Fruit fly (Drosophila melanogaster) whole organism, embryonic: Measurements from ENCODE around the gene Trs23.

Experiments
- Abd-B ChIP-seq: fragments of 200-800 bp; sonication (Bioruptor generic); optimal IDR thresholded peaks from 2 replicates; lab custom pipeline; 2018; ENCODE audit warnings: missing biosample characterization, mild to moderate bottlenecking, missing genetic modification characterization, moderate library complexity
- Atf-2 ChIP-seq: fragments of 200-800 bp; sonication (Bioruptor generic); optimal IDR thresholded peaks from 2 replicates; lab custom pipeline; 2016; ENCODE audit warnings: missing biosample characterization, missing genetic modification characterization
- Awh ChIP-seq: fragments of 200-800 bp; sonication (Bioruptor generic); IDR thresholded peaks from 2 replicates; pipeline ENCODE4, ENCODE4 v1.3.6; 2022; ENCODE audit warnings: missing biosample characterization, missing genetic modification characterization
- CG10147 ChIP-seq: fragments of 200-800 bp; sonication (Bioruptor generic); optimal IDR thresholded peaks from 2 replicates; lab custom pipeline; 2019; ENCODE audit warnings: missing biosample characterization, mild to moderate bottlenecking, missing genetic modification characterization, moderate library complexity
- CG10462 ChIP-seq: fragments of 200-800 bp; sonication (Bioruptor generic); optimal IDR thresholded peaks from 2 replicates; lab custom pipeline; 2016; ENCODE audit warnings: missing biosample characterization, missing genetic modification characterization
- CG11398 ChIP-seq: fragments of 200-800 bp; sonication (Bioruptor generic); optimal IDR thresholded peaks from 2 replicates; lab custom pipeline; 2016; ENCODE audit warnings: missing biosample characterization, missing genetic modification characterization
- CG11560 ChIP-seq: fragments of 200-800 bp; sonication (Bioruptor generic); IDR thresholded peaks from 3 replicates; pipeline ENCODE4 v1.3.6; 2022; ENCODE audit warnings: missing biosample characterization, missing genetic modification characterization
- CG12391 ChIP-seq: fragments of 200-800 bp; sonication (Bioruptor generic); optimal IDR thresholded peaks from 3 replicates; lab custom pipeline; 2018; ENCODE audit warnings: missing biosample characterization, mild to moderate bottlenecking, missing genetic modification characterization, moderate library complexity
- CG13287 ChIP-seq: fragments of 200-800 bp; sonication (Bioruptor generic); IDR thresholded peaks from 2 replicates; pipeline ENCODE4 v1.3.6; 2022; ENCODE audit warnings: missing biosample characterization, missing genetic modification characterization; ENCODE audit not compliant: partially characterized antibody
- CG13424 ChIP-seq: fragments of 200-800 bp; sonication (Bioruptor generic); optimal IDR thresholded peaks from 2 replicates; lab custom pipeline; 2019; ENCODE audit warnings: missing biosample characterization, mild to moderate bottlenecking, missing genetic modification characterization, moderate library complexity
- CG14050 ChIP-seq: fragments of 200-800 bp; sonication (Bioruptor generic); IDR thresholded peaks from 3 replicates; pipeline ENCODE4 v1.3.6; 2022; ENCODE audit warnings: missing biosample characterization, missing genetic modification characterization
- CG14441 ChIP-seq: fragments of 200-800 bp; sonication (Bioruptor generic); IDR thresholded peaks from 2 replicates; pipeline ENCODE4 v1.3.6; 2022; ENCODE audit warnings: missing biosample characterization, missing genetic modification characterization
- CG14965 ChIP-seq: fragments of 200-800 bp; sonication (Bioruptor generic); optimal IDR thresholded peaks from 2 replicates; lab custom pipeline; 2016; ENCODE audit warnings: missing biosample characterization, missing genetic modification characterization, borderline replicate concordance
- CG1529 ChIP-seq: fragments of 200-800 bp; sonication (Bioruptor generic); optimal IDR thresholded peaks from 3 replicates; lab custom pipeline; 2018; ENCODE audit warnings: missing biosample characterization, missing genetic modification characterization
- CG1602 ChIP-seq: fragments of 200-800 bp; sonication (Bioruptor generic); optimal IDR thresholded peaks from 3 replicates; lab custom pipeline; 2016; ENCODE audit warnings: missing biosample characterization, missing genetic modification characterization
- CG16815 ChIP-seq: fragments of 200-800 bp; sonication (Bioruptor generic); optimal IDR thresholded peaks from 3 replicates; lab custom pipeline; 2017; ENCODE audit warnings: missing biosample characterization, mild to moderate bottlenecking, missing genetic modification characterization
- CG17361 ChIP-seq: fragments of 200-800 bp; sonication (Bioruptor generic); IDR thresholded peaks from 3 replicates; pipeline ENCODE4 v1.3.6; 2022; ENCODE audit warnings: missing biosample characterization, missing genetic modification characterization
- CG18262 ChIP-seq: fragments of 200-800 bp; optimal IDR thresholded peaks from 3 replicates; lab custom pipeline; 2019; ENCODE audit warnings: missing biosample characterization, mild to moderate bottlenecking, missing genetic modification characterization, moderate library complexity
- CG2116 ChIP-seq: fragments of 200-800 bp; sonication (Bioruptor generic); optimal IDR thresholded peaks from 3 replicates; lab custom pipeline; 2018; ENCODE audit warnings: missing biosample characterization, mild to moderate bottlenecking, missing genetic modification characterization
- CG31388 ChIP-seq: fragments of 200-800 bp; sonication (Bioruptor generic); optimal IDR thresholded peaks from 2 replicates; lab custom pipeline; 2016; ENCODE audit warnings: missing biosample characterization, missing genetic modification characterization
- CG31441 ChIP-seq: fragments of 200-800 bp; sonication (Bioruptor generic); IDR thresholded peaks from 2 replicates; pipeline ENCODE4 v1.3.6; 2022; ENCODE audit warnings: missing biosample characterization, missing genetic modification characterization
- CG33557 ChIP-seq: fragments of 200-800 bp; sonication (Bioruptor generic); optimal IDR thresholded peaks from 2 replicates; lab custom pipeline; 2019; ENCODE audit warnings: missing biosample characterization, mild to moderate bottlenecking, missing genetic modification characterization, moderate library complexity
- CG6175 ChIP-seq: fragments of 200-800 bp; sonication (Bioruptor generic); IDR thresholded peaks from 3 replicates; pipeline ENCODE4 v1.3.6; 2022; ENCODE audit warnings: missing biosample characterization, missing genetic modification characterization
- CG6254 ChIP-seq: fragments of 200-800 bp; sonication (Bioruptor generic); optimal IDR thresholded peaks from 3 replicates; lab custom pipeline; 2017; ENCODE audit warnings: mild to moderate bottlenecking, missing biosample characterization, missing genetic modification reagents, missing genetic modification characterization
- CG8359 ChIP-seq: fragments of 200-800 bp; sonication (Bioruptor generic); optimal IDR thresholded peaks from 2 replicates; lab custom pipeline; 2017; ENCODE audit warnings: missing biosample characterization, mild to moderate bottlenecking, missing genetic modification characterization, borderline replicate concordance
- CTCF ChIP-seq: fragments of 200-800 bp; sonication (Bioruptor generic); optimal IDR thresholded peaks from 2 replicates; lab custom pipeline; 2017; ENCODE audit warnings: missing biosample characterization, mild to moderate bottlenecking, missing genetic modification characterization, moderate library complexity
- CoRest ChIP-seq: fragments of 200-800 bp; sonication (Bioruptor generic); optimal IDR thresholded peaks from 3 replicates; lab custom pipeline; 2018; ENCODE audit warnings: missing biosample characterization, mild to moderate bottlenecking, missing genetic modification characterization, moderate library complexity
- Doc3 ChIP-seq: fragments of 200-800 bp; sonication (Bioruptor generic); IDR thresholded peaks from 3 replicates; pipeline ENCODE4 v1.3.6; 2022; ENCODE audit warnings: missing biosample characterization, missing genetic modification characterization; ENCODE audit not compliant: partially characterized antibody
- Dref ChIP-seq: fragments of 200-800 bp; sonication (Bioruptor generic); IDR thresholded peaks from 2 replicates; pipeline ENCODE4 v1.3.6; 2022; ENCODE audit warnings: missing biosample characterization, missing genetic modification characterization
- HLH54F ChIP-seq: fragments of 200-800 bp; sonication (Bioruptor generic); optimal IDR thresholded peaks from 3 replicates; lab custom pipeline; 2016; ENCODE audit warnings: missing biosample characterization, missing genetic modification characterization
- Hr51 ChIP-seq, 2 experiments: fragments of 200-800 bp; sonication (Bioruptor generic); optimal IDR thresholded peaks; 2 replicates in 1 of 2; 3 replicates in 1 of 2; lab custom pipeline; 2016 to 2018; ENCODE audit warnings: missing biosample characterization in 2 of 2, missing genetic modification characterization in 2 of 2, mild to moderate bottlenecking in 1 of 2, moderate library complexity in 1 of 2
- MBD-R2 ChIP-seq: fragments of 200-800 bp; sonication (Bioruptor generic); IDR thresholded peaks from 2 replicates; pipeline ENCODE4 v1.3.6; 2022; ENCODE audit warnings: missing biosample characterization, missing genetic modification characterization
- Mrtf ChIP-seq: fragments of 200-800 bp; sonication (Bioruptor generic); IDR thresholded peaks from 3 replicates; pipeline ENCODE4 v1.3.6; 2022; ENCODE audit warnings: missing biosample characterization, missing genetic modification characterization
- NC2α ChIP-seq: fragments of 200-800 bp; sonication (Bioruptor generic); optimal IDR thresholded peaks from 2 replicates; lab custom pipeline; 2016; ENCODE audit warnings: missing biosample characterization, missing genetic modification characterization
- Usf ChIP-seq: fragments of 200-800 bp; sonication (Bioruptor generic); optimal IDR thresholded peaks from 2 replicates; lab custom pipeline; 2017; ENCODE audit warnings: missing genotype, missing biosample characterization, missing genetic modification characterization
- ash1 ChIP-seq: fragments of 200-800 bp; sonication (Bioruptor generic); optimal IDR thresholded peaks from 2 replicates; lab custom pipeline; 2018; ENCODE audit warnings: missing biosample characterization, mild to moderate bottlenecking, missing genetic modification characterization
- dpn ChIP-seq, 2 experiments: fragments of 200-800 bp; sonication (Bioruptor generic); optimal IDR thresholded peaks; 3 replicates each; lab custom pipeline; 2016; ENCODE audit warnings: missing biosample characterization in 2 of 2, missing genetic modification characterization in 2 of 2
- ems ChIP-seq: fragments of 200-800 bp; sonication (Bioruptor generic); optimal IDR thresholded peaks from 3 replicates; lab custom pipeline; 2016; ENCODE audit warnings: missing biosample characterization, missing genetic modification characterization
- grn ChIP-seq: fragments of 200-800 bp; sonication (Bioruptor generic); optimal IDR thresholded peaks from 3 replicates; lab custom pipeline; 2017; ENCODE audit warnings: missing biosample characterization, missing genetic modification characterization
- gro ChIP-seq: fragments of 200-800 bp; sonication (Bioruptor generic); optimal IDR thresholded peaks from 2 replicates; lab custom pipeline; 2016; ENCODE audit warnings: missing biosample characterization, missing genetic modification characterization
- ken ChIP-seq: fragments of 200-800 bp; sonication (Bioruptor generic); IDR thresholded peaks from 3 replicates; pipeline ENCODE4 v1.3.6; 2022; ENCODE audit warnings: missing biosample characterization, missing genetic modification characterization
- lbe ChIP-seq: fragments of 200-800 bp; sonication (Bioruptor generic); optimal IDR thresholded peaks from 2 replicates; lab custom pipeline; 2016; ENCODE audit warnings: missing biosample characterization, mild to moderate bottlenecking, missing genetic modification characterization
- pfk ChIP-seq: fragments of 200-800 bp; sonication (Bioruptor generic); optimal IDR thresholded peaks from 2 replicates; lab custom pipeline; 2018; ENCODE audit warnings: missing biosample characterization, mild to moderate bottlenecking, missing genetic modification characterization, moderate library complexity
- pita ChIP-seq: fragments of 200-800 bp; sonication (Bioruptor generic); optimal IDR thresholded peaks from 2 replicates; lab custom pipeline; 2017; ENCODE audit warnings: missing biosample characterization, mild to moderate bottlenecking, missing genetic modification characterization
- prd ChIP-seq, 3 experiments: fragments of >200 bp in 2 of 3; fragments of 200-800 bp in 1 of 3; sonication (Bioruptor generic) in 1 of 3; optimal IDR thresholded peaks in 2 of 3; IDR thresholded peaks in 1 of 3; 2 replicates in 2 of 3; 3 replicates in 1 of 3; pipeline versions ENCODE4 v1.3.6 to Lab custom; 2017 to 2022; ENCODE audit warnings: missing biosample characterization in 1 of 3, missing genetic modification characterization in 1 of 3
- rib ChIP-seq: fragments of 200-800 bp; sonication (Bioruptor generic); IDR thresholded peaks from 2 replicates; pipeline ENCODE4 v1.3.6; 2022; ENCODE audit warnings: missing biosample characterization, missing genetic modification characterization
- ro ChIP-seq: fragments of 200-800 bp; sonication (Bioruptor generic); IDR thresholded peaks from 2 replicates; pipeline ENCODE4 v1.3.6; 2022; ENCODE audit warnings: missing biosample characterization, missing genetic modification characterization
- sd ChIP-seq: fragments of 200-800 bp; sonication (Bioruptor generic); optimal IDR thresholded peaks from 3 replicates; lab custom pipeline; 2018; ENCODE audit warnings: missing biosample characterization, mild to moderate bottlenecking, missing genetic modification characterization, moderate library complexity
- sr ChIP-seq: fragments of 200-800 bp; sonication (Bioruptor generic); IDR thresholded peaks from 3 replicates; pipeline ENCODE4 v1.3.6; 2022; ENCODE audit warnings: missing biosample characterization, missing genetic modification characterization
- tx ChIP-seq: fragments of 200-800 bp; sonication (Bioruptor generic); optimal IDR thresholded peaks from 2 replicates; lab custom pipeline; 2016; ENCODE audit warnings: missing biosample characterization, missing genetic modification characterization

Trs23 gene

dm6 chr2L:8692426-8693180 is 6.6 kb downstream of the Trs23 start (continued):
- no peak for TF ChIP-seq CG17361
- TF ChIP-seq tx (GFP tag; lab: Kevin White, UChicago): no peak
- no peak for TF ChIP-seq CoRest (tag; lab: Kevin White, UChicago)
- peak; percentile 30 for TF ChIP-seq lbe (GFP tag; lab: Kevin White, UChicago)
- TF ChIP-seq grn (GFP tag; lab: Kevin White, UChicago): peak; percentile 38
- no peak for TF ChIP-seq CG6254 (GFP tag; lab: Kevin White, UChicago)
- TF ChIP-seq CG12391: no peak
- TF ChIP-seq Dref (GFP tag; lab: Robert Waterston, UW): no peak
- no peak for TF ChIP-seq Awh
- TF ChIP-seq HLH54F (GFP tag; lab: Kevin White, UChicago): peak; percentile 15
- 0 out of 3 replicates have a peak, but pooled peaks have one; percentile 22 for TF ChIP-seq CG11560 (tag; lab: Robert Waterston, UW)
- no peak for TF ChIP-seq CG33557 (GFP tag; lab: Kevin White, UChicago)
- TF ChIP-seq pita (GFP tag; lab: Kevin White, UChicago): no peak
- TF ChIP-seq pfk (GFP tag; lab: Kevin White, UChicago): no peak
- TF ChIP-seq CG2116: no peak
- no peak for TF ChIP-seq ken (GFP tag; lab: Robert Waterston, UW)
- no peak for TF ChIP-seq CG18262
- TF ChIP-seq CG16815: no peak
- no peak for TF ChIP-seq CG1529 (GFP tag; lab: Kevin White, UChicago)
- TF ChIP-seq dpn (GFP tag; optimal IDR thresholded peaks at IDR 0.05; lab: Kevin White, UChicago): peak in 1 of 2 experiments; percentile 31
- TF ChIP-seq CG31441 (GFP tag; lab: Robert Waterston, UW): no peak
- TF ChIP-seq CG8359 (GFP tag; lab: Kevin White, UChicago): no peak
- TF ChIP-seq ro: no peak
- no peak for TF ChIP-seq NC2α (GFP tag; lab: Kevin White, UChicago)
- no peak for TF ChIP-seq CG13287 (GFP tag; lab: Robert Waterston, UW)
- no peak for TF ChIP-seq CG14965 (GFP tag; lab: Kevin White, UChicago)
- TF ChIP-seq gro: peak; percentile 38
- TF ChIP-seq CTCF (GFP tag; lab: Kevin White, UChicago): no peak
- TF ChIP-seq ash1 (GFP tag; lab: Kevin White, UChicago): no peak
- TF ChIP-seq CG1602 (GFP tag; lab: Kevin White, UChicago): no peak
- TF ChIP-seq prd (optimal IDR thresholded peaks at IDR 0.05; lab: Kevin White, UChicago): no peak
- TF ChIP-seq prd (GFP tag; IDR thresholded peaks at IDR 0.05; lab: Robert Waterston, UW): no peak
- no peak for TF ChIP-seq Usf (GFP tag; lab: Kevin White, UChicago)
- no peak for TF ChIP-seq CG6175 (GFP tag; lab: Robert Waterston, UW)
- peak; percentile 34 for TF ChIP-seq CG11398 (GFP tag; lab: Kevin White, UChicago)
- TF ChIP-seq Doc3 (GFP tag; lab: Robert Waterston, UW): no peak
- TF ChIP-seq CG13424 (tag; lab: Kevin White, UChicago): peak; percentile 42
- no peak for TF ChIP-seq CG14050 (GFP tag; lab: Robert Waterston, UW)
- TF ChIP-seq CG10147 (GFP tag; lab: Kevin White, UChicago): no peak
- TF ChIP-seq MBD-R2: no peak
- TF ChIP-seq sd: no peak
- no peak for TF ChIP-seq ems
- no peak for TF ChIP-seq CG10462 (GFP tag; lab: Kevin White, UChicago)
- TF ChIP-seq sr (GFP tag; lab: Robert Waterston, UW): no peak
- no peak for TF ChIP-seq CG14441 (GFP tag; lab: Robert Waterston, UW)
- no peak for TF ChIP-seq Abd-B
- peak; percentile 91 for TF ChIP-seq rib (GFP tag; lab: Robert Waterston, UW)
- TF ChIP-seq Mrtf: no peak
- no peak for TF ChIP-seq Atf-2 (GFP tag; lab: Kevin White, UChicago)
- no peak for TF ChIP-seq Hr51 (GFP tag; optimal IDR thresholded peaks at IDR 0.05; lab: Kevin White, UChicago)
- no peak for TF ChIP-seq CG31388 (GFP tag; lab: Kevin White, UChicago)
